Worm (Caenorhabditis elegans) whole organism, mixed stage, embryonic: ENCODE data around the gene fbxb-75.

Experiments used
- M03D4.4 ChIP-seq: sonication (generic microtip); optimal IDR thresholded peaks from 2 replicates; lab custom pipeline; 2017; ENCODE audit warnings: mild to moderate bottlenecking, missing genetic modification characterization, missing compliant biosample characterization
- bed-3 ChIP-seq: fragments of 200-800 bp; sonication (Bioruptor generic); optimal IDR thresholded peaks from 3 replicates; lab custom pipeline; 2018; ENCODE audit warnings: mild to moderate bottlenecking, missing genetic modification characterization, moderate library complexity, missing compliant biosample characterization
- blmp-1 ChIP-seq: fragments of 150-350 bp; optimal IDR thresholded peaks from 2 replicates; lab custom pipeline; 2014; ENCODE audit warnings: missing biosample characterization, missing genetic modification characterization
- ceh-39 ChIP-seq: fragments of 150-350 bp; optimal IDR thresholded peaks from 2 replicates; lab custom pipeline; 2014; ENCODE audit warnings: missing biosample characterization, missing genetic modification characterization
- ceh-43 ChIP-seq: fragments of 200-800 bp; sonication (Bioruptor generic); optimal IDR thresholded peaks from 2 replicates; lab custom pipeline; 2018; ENCODE audit warnings: mild to moderate bottlenecking, missing genetic modification characterization, moderate library complexity, missing compliant biosample characterization
- ceh-83 ChIP-seq: fragments of 200-800 bp; sonication (Bioruptor generic); optimal IDR thresholded peaks from 2 replicates; lab custom pipeline; 2018; ENCODE audit warnings: mild to moderate bottlenecking, missing genetic modification characterization, missing compliant biosample characterization
- ces-1 ChIP-seq: fragments of 150-350 bp; optimal IDR thresholded peaks from 2 replicates; lab custom pipeline; 2014; ENCODE audit warnings: missing biosample characterization, missing genetic modification reagents, missing genetic modification characterization
- cnd-1 ChIP-seq: fragments of 200-800 bp; sonication (Bioruptor generic); optimal IDR thresholded peaks from 2 replicates; lab custom pipeline; 2018; ENCODE audit warnings: mild to moderate bottlenecking, missing genetic modification characterization, missing compliant biosample characterization
- drap-1 ChIP-seq: fragments of 200-800 bp; sonication (Bioruptor generic); optimal IDR thresholded peaks from 3 replicates; lab custom pipeline; 2018; ENCODE audit warnings: mild to moderate bottlenecking, missing genetic modification characterization, missing compliant biosample characterization
- elt-1 ChIP-seq: sonication (generic microtip); optimal IDR thresholded peaks from 2 replicates; lab custom pipeline; 2017; ENCODE audit warnings: missing genetic modification characterization, mild to moderate bottlenecking, missing compliant biosample characterization, antibody characterized with exemption, moderate library complexity, borderline replicate concordance; ENCODE audit not compliant: insufficient read depth
- flh-1 ChIP-seq: fragments of 200-800 bp; sonication (Bioruptor generic); optimal IDR thresholded peaks from 2 replicates; lab custom pipeline; 2018; ENCODE audit warnings: mild to moderate bottlenecking, missing genetic modification characterization, moderate library complexity, missing compliant biosample characterization
- ham-2 ChIP-seq: fragments of 200-800 bp; sonication (Bioruptor generic); optimal IDR thresholded peaks from 2 replicates; lab custom pipeline; 2018; ENCODE audit warnings: mild to moderate bottlenecking, missing genetic modification characterization, missing compliant biosample characterization
- hlh-1 ChIP-seq: fragments of 150-350 bp; optimal IDR thresholded peaks from 2 replicates; lab custom pipeline; 2014; ENCODE audit warnings: missing biosample characterization, missing genetic modification reagents, missing genetic modification characterization
- lin-13 ChIP-seq: fragments of 150-350 bp; optimal IDR thresholded peaks from 2 replicates; lab custom pipeline; 2014; ENCODE audit warnings: missing biosample characterization, missing genetic modification characterization
- lin-32 ChIP-seq: fragments of 200-800 bp; sonication (Bioruptor generic); optimal IDR thresholded peaks from 2 replicates; lab custom pipeline; 2018; ENCODE audit warnings: mild to moderate bottlenecking, missing genetic modification characterization, missing compliant biosample characterization
- lsy-2 ChIP-seq: fragments of 150-350 bp; optimal IDR thresholded peaks from 2 replicates; lab custom pipeline; 2014; ENCODE audit warnings: missing biosample characterization, missing genetic modification characterization
- mab-5 ChIP-seq: fragments of 150-350 bp; optimal IDR thresholded peaks from 2 replicates; lab custom pipeline; 2014; ENCODE audit warnings: missing biosample characterization, missing genetic modification characterization
- mep-1 ChIP-seq: fragments of 150-350 bp; optimal IDR thresholded peaks from 2 replicates; lab custom pipeline; 2017; ENCODE audit warnings: missing biosample characterization, missing genetic modification reagents, missing genetic modification characterization, inconsistent platforms
- mls-2 ChIP-seq: sonication (generic microtip); optimal IDR thresholded peaks from 2 replicates; lab custom pipeline; 2016; ENCODE audit warnings: mild to moderate bottlenecking, missing genetic modification characterization, moderate library complexity, missing compliant biosample characterization
- nhr-12 ChIP-seq: fragments of 150-350 bp; optimal IDR thresholded peaks from 2 replicates; lab custom pipeline; 2014; ENCODE audit warnings: missing biosample characterization, missing genetic modification characterization
- nhr-2 ChIP-seq: fragments of 150-350 bp; optimal IDR thresholded peaks from 2 replicates; lab custom pipeline; 2014; ENCODE audit warnings: missing biosample characterization, missing genetic modification characterization
- nhr-237 ChIP-seq: fragments of 150-350 bp; optimal IDR thresholded peaks from 2 replicates; lab custom pipeline; 2014; ENCODE audit warnings: missing biosample characterization, missing genetic modification characterization
- nhr-28 ChIP-seq: fragments of 150-350 bp; optimal IDR thresholded peaks from 2 replicates; lab custom pipeline; 2014; ENCODE audit warnings: missing biosample characterization, missing genetic modification characterization
- nhr-76 ChIP-seq: sonication (generic microtip); optimal IDR thresholded peaks from 2 replicates; lab custom pipeline; 2017; ENCODE audit warnings: missing biosample characterization, missing genetic modification characterization
- pha-4 ChIP-seq: fragments of 150-350 bp; optimal IDR thresholded peaks from 2 replicates; lab custom pipeline; 2018; ENCODE audit warnings: missing biosample characterization, missing genetic modification reagents, missing genetic modification characterization
- sem-2 ChIP-seq: fragments of 200-800 bp; sonication (Bioruptor generic); optimal IDR thresholded peaks from 2 replicates; lab custom pipeline; 2018; ENCODE audit warnings: mild to moderate bottlenecking, missing genetic modification characterization, missing compliant biosample characterization
- snpc-4 ChIP-seq: fragments of 150-350 bp; optimal IDR thresholded peaks from 2 replicates; lab custom pipeline; 2014; ENCODE audit warnings: missing biosample characterization, missing genetic modification characterization
- tbx-8 ChIP-seq: fragments of 200-800 bp; sonication (Bioruptor generic); optimal IDR thresholded peaks from 2 replicates; lab custom pipeline; 2018; ENCODE audit warnings: mild to moderate bottlenecking, missing genetic modification characterization, moderate library complexity, missing compliant biosample characterization
- unc-120 ChIP-seq: sonication (generic microtip); optimal IDR thresholded peaks from 2 replicates; lab custom pipeline; 2017; ENCODE audit warnings: missing genetic modification characterization, missing compliant biosample characterization; ENCODE audit not compliant: poor library complexity, severe bottlenecking
- unc-39 ChIP-seq: fragments of 150-350 bp; optimal IDR thresholded peaks from 2 replicates; lab custom pipeline; 2014; ENCODE audit warnings: missing biosample characterization, missing genetic modification characterization
- unc-62 ChIP-seq: fragments of 150-350 bp; optimal IDR thresholded peaks from 2 replicates; lab custom pipeline; 2014; ENCODE audit warnings: missing biosample characterization, missing genetic modification reagents, missing genetic modification characterization
- zip-8 ChIP-seq: fragments of 150-350 bp; optimal IDR thresholded peaks from 2 replicates; lab custom pipeline; 2014; ENCODE audit warnings: missing biosample characterization, missing genetic modification characterization
- ztf-11 ChIP-seq: fragments of 150-350 bp; optimal IDR thresholded peaks from 2 replicates; lab custom pipeline; 2014; ENCODE audit warnings: missing biosample characterization, missing genetic modification characterization

fbxb-75 gene

ce11 chrIV:4398890-4399289 lies 42.1 kb downstream of the fbxb-75 start:
- TF ChIP-seq elt-1 (tag; lab: Kevin White, UChicago) (no peak), nhr-2 (tag; lab: Kevin White, UChicago) (no peak), nhr-76 (no peak), blmp-1 (tag; lab: Kevin White, UChicago) (no peak), hlh-1 (no peak), mls-2 (no peak), zip-8 (tag; lab: Kevin White, UChicago) (no peak), flh-1 (GFP tag; lab: Kevin White, UChicago) (no peak), mep-1 (tag; lab: Kevin White, UChicago) (no peak)

- TF ChIP-seq bed-3 (GFP tag; lab: Kevin White, UChicago) (no peak), tbx-8 (GFP tag; lab: Kevin White, UChicago) (no peak), ceh-43 (GFP tag; lab: Kevin White, UChicago) (no peak), ztf-11 (tag; lab: Kevin White, UChicago) (no peak), zip-8 (tag; lab: Kevin White, UChicago) (no peak), nhr-2 (tag; lab: Kevin White, UChicago) (no peak), elt-1 (tag; lab: Kevin White, UChicago) (no peak), mls-2 (no peak), lsy-2 (tag; lab: Kevin White, UChicago) (peak; percentile 18), unc-62 (GFP tag; lab: Kevin White, UChicago) (peak; percentile 5), ham-2 (GFP tag; lab: Kevin White, UChicago) (peak; percentile 72), drap-1 (GFP tag; lab: Kevin White, UChicago) (no peak), flh-1 (GFP tag; lab: Kevin White, UChicago) (no peak), lin-32 (GFP tag; lab: Kevin White, UChicago) (no peak), ceh-83 (no peak), lin-13 (tag; lab: Kevin White, UChicago) (no peak), pha-4 (peak; percentile 14), cnd-1 (tag; lab: Kevin White, UChicago) (peak; percentile 19), M03D4.4 (no peak), mab-5 (tag; lab: Kevin White, UChicago) (no peak), nhr-28 (tag; lab: Kevin White, UChicago) (no peak), hlh-1 (no peak), nhr-12 (tag; lab: Kevin White, UChicago) (no peak), ceh-39 (tag; lab: Kevin White, UChicago) (no peak), ces-1 (GFP tag; lab: Kevin White, UChicago) (no peak), sem-2 (GFP tag; lab: Kevin White, UChicago) (no peak), nhr-237 (tag; lab: Kevin White, UChicago) (no peak), unc-120 (peak; percentile 2)
Observed at ce11 chrIV:4398420-4398819, 42.6 kb downstream of the fbxb-75 start.

- TF ChIP-seq unc-120 (no peak), unc-39 (tag; lab: Kevin White, UChicago) (no peak), hlh-1 (no peak)
Observed at ce11 chrIV:4397586-4397985, 43.4 kb downstream of the fbxb-75 start.

- no peak for TF ChIP-seq bed-3 (GFP tag; lab: Kevin White, UChicago)
- TF ChIP-seq ceh-43 (GFP tag; lab: Kevin White, UChicago): no peak
- no peak for TF ChIP-seq snpc-4 (tag; lab: Kevin White, UChicago)
- no peak for TF ChIP-seq sem-2 (GFP tag; lab: Kevin White, UChicago)
- no peak for TF ChIP-seq lsy-2 (tag; lab: Kevin White, UChicago)
- no peak for TF ChIP-seq unc-62 (GFP tag; lab: Kevin White, UChicago)
- TF ChIP-seq nhr-12 (tag; lab: Kevin White, UChicago): no peak
Observed at ce11 chrIV:4397111-4397510, 43.9 kb downstream of the fbxb-75 start.
